Worm (Caenorhabditis elegans): ENCODE measurements around the gene irk-2.
A peak's percentile ranks its signal among the peaks of the same experiment; 100 is the strongest.

irk-2 gene

ce11 chrX:748319-748718, 34.0 kb upstream of the irk-2 start:
- TF ChIP-seq ztf-11 (tag; optimal IDR thresholded peaks at IDR 0.05) (no peak), sem-4 (tag; optimal IDR thresholded peaks at IDR 0.05) (no peak), nhr-25 (tag; optimal IDR thresholded peaks at IDR 0.05) (no peak), nhr-23 (tag; optimal IDR thresholded peaks at IDR 0.05) (no peak), nhr-21 (tag; optimal IDR thresholded peaks at IDR 0.05) (no peak), nhr-129 (tag; optimal IDR thresholded peaks at IDR 0.05) (no peak)

- TF ChIP-seq ztf-11 (tag; optimal IDR thresholded peaks at IDR 0.05) (no peak), ztf-4 (tag; optimal IDR thresholded peaks at IDR 0.05) (no peak), C34F6.9 (tag; optimal IDR thresholded peaks at IDR 0.05) (no peak), ZK546.5 (tag; optimal IDR thresholded peaks at IDR 0.05) (no peak), nhr-23 (tag; optimal IDR thresholded peaks at IDR 0.05) (no peak), elt-3 (tag; optimal IDR thresholded peaks at IDR 0.05) (no peak)
Observed at ce11 chrX:736989-737388, 22.7 kb upstream of the irk-2 start.

ce11 chrX:735572-735971, 21.3 kb upstream of the irk-2 start, which contains the start of gene npr-19:
Gene npr-19, minus strand, starts transcription at chrX:735672.
- TF ChIP-seq ceh-16 (tag; optimal IDR thresholded peaks at IDR 0.05) (no peak), skn-1 (tag; optimal IDR thresholded peaks at IDR 0.05) (no peak), unc-62 (GFP tag; optimal IDR thresholded peaks at IDR 0.05) (no peak), ama-1 (optimal IDR thresholded peaks at IDR 0.05) (no peak), R02D3.7 (tag; optimal IDR thresholded peaks at IDR 0.05) (no peak), unc-55 (GFP tag; optimal IDR thresholded peaks at IDR 0.05) (no peak), ZK546.5 (tag; optimal IDR thresholded peaks at IDR 0.05) (no peak)

ce11 chrX:729062-729461, 14.8 kb upstream of the irk-2 start:
- TF ChIP-seq fos-1 (tag; optimal IDR thresholded peaks at IDR 0.05) = peak; percentile 47
- TF ChIP-seq sma-3 (GFP tag; optimal IDR thresholded peaks at IDR 0.05) = peak; percentile 1
- no peak for TF ChIP-seq elt-3 (tag; optimal IDR thresholded peaks at IDR 0.05)

ce11 chrX:727737-728136, 13.4 kb upstream of the irk-2 start:
- TF ChIP-seq nhr-6 (tag; optimal IDR thresholded peaks at IDR 0.05) (peak; percentile 31), sma-9 (GFP tag; optimal IDR thresholded peaks at IDR 0.05) (peak; percentile 57), sma-9 (tag; optimal IDR thresholded peaks at IDR 0.05) (no peak), C34F6.9 (tag; optimal IDR thresholded peaks at IDR 0.05) (peak; percentile 67), nhr-129 (tag; optimal IDR thresholded peaks at IDR 0.05) (peak; percentile 67), sem-4 (tag; optimal IDR thresholded peaks at IDR 0.05) (peak; percentile 74), lin-39 (tag; optimal IDR thresholded peaks at IDR 0.05) (no peak), crh-2 (tag; optimal IDR thresholded peaks at IDR 0.05) (peak; percentile 75), mbf-1 (tag; optimal IDR thresholded peaks at IDR 0.05) (no peak), snpc-4 (tag; optimal IDR thresholded peaks at IDR 0.05) (no peak), egl-27 (tag; optimal IDR thresholded peaks at IDR 0.05) (peak; percentile 27), alr-1 (tag; optimal IDR thresholded peaks at IDR 0.05) (no peak), nhr-12 (tag; optimal IDR thresholded peaks at IDR 0.05) (no peak), aly-2 (tag; optimal IDR thresholded peaks at IDR 0.05) (no peak), nhr-23 (tag; optimal IDR thresholded peaks at IDR 0.05) (no peak), ztf-1 (GFP tag; conservative IDR thresholded peaks at IDR 0.05) (no peak), blmp-1 (tag; optimal IDR thresholded peaks at IDR 0.05; ENCODE audit: insufficient read depth) (no peak), ceh-82 (tag; optimal IDR thresholded peaks at IDR 0.05) (no peak), elt-3 (tag; optimal IDR thresholded peaks at IDR 0.05) (no peak), nhr-25 (tag; optimal IDR thresholded peaks at IDR 0.05) (peak; percentile 78), nhr-21 (tag; optimal IDR thresholded peaks at IDR 0.05) (peak; percentile 47), zag-1 (tag; optimal IDR thresholded peaks at IDR 0.05) (no peak), mdl-1 (tag; optimal IDR thresholded peaks at IDR 0.05) (peak; percentile 8 to 35), unc-39 (tag; optimal IDR thresholded peaks at IDR 0.05) (no peak), nhr-77 (tag; optimal IDR thresholded peaks at IDR 0.05) (no peak), dmd-4 (tag; optimal IDR thresholded peaks at IDR 0.05) (no peak), nhr-237 (tag; optimal IDR thresholded peaks at IDR 0.05) (no peak), elt-1 (tag; optimal IDR thresholded peaks at IDR 0.05) (no peak), lin-11 (tag; optimal IDR thresholded peaks at IDR 0.05) (peak; percentile 22), Y55F3AM.14 (GFP tag; optimal IDR thresholded peaks at IDR 0.05) (no peak), ztf-4 (tag; optimal IDR thresholded peaks at IDR 0.05) (peak; percentile 19), nhr-10 (tag; optimal IDR thresholded peaks at IDR 0.05) (no peak), lin-13 (GFP tag; optimal IDR thresholded peaks at IDR 0.05) (peak; percentile 40), lsy-2 (tag; optimal IDR thresholded peaks at IDR 0.05) (peak; percentile 41 to 62), mab-5 (tag; optimal IDR thresholded peaks at IDR 0.05) (peak; percentile 17), skn-1 (tag; optimal IDR thresholded peaks at IDR 0.05) (no peak), ztf-11 (tag; optimal IDR thresholded peaks at IDR 0.05) (no peak), ZK546.5 (tag; optimal IDR thresholded peaks at IDR 0.05) (no peak), gmeb-1 (tag; optimal IDR thresholded peaks at IDR 0.05) (peak; percentile 56), fos-1 (tag; optimal IDR thresholded peaks at IDR 0.05) (peak; percentile 99), ceh-16 (tag; optimal IDR thresholded peaks at IDR 0.05) (peak; percentile 55)
